Worm (Caenorhabditis elegans) whole organism, L1 larva: ENCODE data around the gene T23B12.11.
A peak's percentile ranks its signal among the peaks of the same experiment; 100 is the strongest.

Experiments
- C34B4.2 ChIP-seq: sonication (generic microtip); optimal IDR thresholded peaks from 2 replicates; lab custom pipeline; 2017; ENCODE audit warnings: mild to moderate bottlenecking, missing genetic modification characterization, missing compliant biosample characterization
- Y116A8C.19 ChIP-seq: sonication (generic microtip); optimal IDR thresholded peaks from 2 replicates; lab custom pipeline; 2016; ENCODE audit warnings: missing compliant biosample characterization, missing genetic modification characterization, borderline replicate concordance
- aha-1 ChIP-seq: fragments of 150-350 bp; optimal IDR thresholded peaks from 2 replicates; lab custom pipeline; 2014; ENCODE audit warnings: missing biosample characterization, missing genetic modification characterization
- ama-1 ChIP-seq: fragments of 150-350 bp; optimal IDR thresholded peaks from 2 replicates; lab custom pipeline; 2014
- blmp-1 ChIP-seq: fragments of 150-350 bp; optimal IDR thresholded peaks from 2 replicates; lab custom pipeline; 2014; ENCODE audit warnings: missing biosample characterization, missing genetic modification characterization
- ceh-63 ChIP-seq: fragments of 200-800 bp; sonication (Bioruptor generic); optimal IDR thresholded peaks from 2 replicates; lab custom pipeline; 2018; ENCODE audit warnings: mild to moderate bottlenecking, missing genetic modification characterization, missing compliant biosample characterization
- ceh-82 ChIP-seq, 3 experiments: fragments of 150-350 bp in 1 of 3; sonication (generic microtip) in 2 of 3; optimal IDR thresholded peaks; 2 replicates each; lab custom pipeline; 2014 to 2017; ENCODE audit warnings: missing biosample characterization in 3 of 3, missing genetic modification characterization in 3 of 3
- ceh-88 ChIP-seq: fragments of 200-800 bp; sonication (Bioruptor generic); IDR thresholded peaks from 2 replicates; pipeline ENCODE4 v1.3.6; 2022; ENCODE audit warnings: missing genetic modification characterization, missing compliant biosample characterization
- dpl-1 ChIP-seq, 3 experiments: fragments of 150-350 bp in 2 of 3; sonication (generic microtip) in 1 of 3; optimal IDR thresholded peaks; 2 replicates each; lab custom pipeline; 2014 to 2017; ENCODE audit warnings: missing biosample characterization in 3 of 3, missing genetic modification characterization in 3 of 3, missing genetic modification reagents in 3 of 3
- efl-1 ChIP-seq, 4 experiments: fragments of 150-350 bp; optimal IDR thresholded peaks in 3 of 4; peaks in 1 of 4; 1 replicate in 1 of 4; 2 replicates in 3 of 4; lab custom pipeline; 2014; ENCODE audit warnings: missing biosample characterization in 2 of 4, missing genetic modification characterization in 2 of 4, missing genetic modification reagents in 2 of 4
- egl-27 ChIP-seq, 2 experiments: fragments of 150-350 bp in 1 of 2; sonication (generic microtip); optimal IDR thresholded peaks; 3 replicates each; lab custom pipeline; 2017 to 2018; ENCODE audit warnings: missing biosample characterization in 2 of 2, missing genetic modification characterization in 2 of 2, missing genetic modification reagents in 2 of 2
- elt-2 ChIP-seq: sonication (generic microtip); optimal IDR thresholded peaks from 2 replicates; lab custom pipeline; 2016; ENCODE audit warnings: missing genetic modification characterization, mild to moderate bottlenecking, inconsistent platforms, missing compliant biosample characterization, missing genetic modification reagents
- elt-3 ChIP-seq, 6 experiments: fragments of 150-350 bp in 1 of 6; sonication (generic microtip); optimal IDR thresholded peaks; 2 replicates each; lab custom pipeline; 2017 to 2018; ENCODE audit warnings: missing biosample characterization in 6 of 6, missing genetic modification characterization in 6 of 6, inconsistent platforms in 1 of 6
- fkh-4 ChIP-seq: sonication (generic microtip); optimal IDR thresholded peaks from 2 replicates; lab custom pipeline; 2016; ENCODE audit warnings: missing compliant biosample characterization, missing genetic modification characterization, borderline replicate concordance
- grh-1 ChIP-seq: fragments of 200-800 bp; sonication (Bioruptor generic); IDR thresholded peaks from 2 replicates; pipeline ENCODE4 v1.3.6; 2022; ENCODE audit warnings: missing genetic modification reagents, missing genetic modification characterization, missing compliant biosample characterization
- hlh-4 ChIP-seq: sonication (generic microtip); optimal IDR thresholded peaks from 2 replicates; lab custom pipeline; 2016; ENCODE audit warnings: mild to moderate bottlenecking, missing genetic modification characterization, missing compliant biosample characterization
- hpl-2 ChIP-seq: fragments of 150-350 bp; optimal IDR thresholded peaks from 2 replicates; lab custom pipeline; 2014; ENCODE audit warnings: missing biosample characterization, missing genetic modification reagents, missing genetic modification characterization
- irx-1 ChIP-seq: sonication (generic microtip); optimal IDR thresholded peaks from 2 replicates; lab custom pipeline; 2016; ENCODE audit warnings: missing genetic modification characterization, missing compliant biosample characterization
- isw-1 ChIP-seq: fragments of 200-800 bp; sonication (Bioruptor generic); IDR thresholded peaks from 2 replicates; pipeline ENCODE4 v1.3.6; 2022; ENCODE audit warnings: missing genetic modification characterization, missing compliant biosample characterization
- lin-13 ChIP-seq: fragments of 150-350 bp; optimal IDR thresholded peaks from 2 replicates; lab custom pipeline; 2014; ENCODE audit warnings: missing biosample characterization, missing genetic modification reagents, missing genetic modification characterization
- lin-14 ChIP-seq: fragments of 200-800 bp; sonication (Bioruptor generic); optimal IDR thresholded peaks from 2 replicates; lab custom pipeline; 2018; ENCODE audit warnings: mild to moderate bottlenecking, missing genetic modification characterization, moderate library complexity, missing compliant biosample characterization
- lin-15B ChIP-seq: fragments of 150-350 bp; sonication (generic microtip); optimal IDR thresholded peaks from 3 replicates; lab custom pipeline; 2014; ENCODE audit warnings: missing biosample characterization, missing genetic modification characterization
- lsy-2 ChIP-seq, 2 experiments: fragments of 150-350 bp; optimal IDR thresholded peaks; 2 replicates each; lab custom pipeline; 2014; ENCODE audit warnings: missing biosample characterization in 2 of 2, missing genetic modification characterization in 2 of 2
- mab-9 ChIP-seq: fragments of 200-800 bp; sonication (Bioruptor generic); IDR thresholded peaks from 2 replicates; pipeline ENCODE4 v1.3.6; 2022; ENCODE audit warnings: missing genetic modification reagents, missing genetic modification characterization, missing compliant biosample characterization
- mdl-1 ChIP-seq, 2 experiments: fragments of 150-350 bp; optimal IDR thresholded peaks; 2 replicates each; lab custom pipeline; 2014 to 2017; ENCODE audit warnings: missing biosample characterization in 2 of 2, missing genetic modification characterization in 2 of 2, inconsistent platforms in 1 of 2
- mef-2 ChIP-seq: fragments of 150-350 bp; optimal IDR thresholded peaks from 2 replicates; lab custom pipeline; 2014; ENCODE audit warnings: missing biosample characterization, missing genetic modification characterization
- mep-1 ChIP-seq: fragments of 150-350 bp; optimal IDR thresholded peaks from 2 replicates; lab custom pipeline; 2014; ENCODE audit warnings: missing biosample characterization, missing genetic modification characterization
- nhr-11 ChIP-seq: fragments of 150-350 bp; optimal IDR thresholded peaks from 2 replicates; lab custom pipeline; 2014; ENCODE audit warnings: missing biosample characterization, missing genetic modification characterization
- nhr-12 ChIP-seq: sonication (generic microtip); optimal IDR thresholded peaks from 2 replicates; lab custom pipeline; 2017; ENCODE audit warnings: missing biosample characterization, missing genetic modification characterization
- nhr-19 ChIP-seq: fragments of 200-800 bp; sonication (Bioruptor generic); conservative IDR thresholded peaks from 2 replicates; pipeline ENCODE4 v1.3.6; 2022; ENCODE audit warnings: missing genetic modification characterization, missing compliant biosample characterization
- nhr-237 ChIP-seq: fragments of 150-350 bp; optimal IDR thresholded peaks from 2 replicates; lab custom pipeline; 2014; ENCODE audit warnings: missing biosample characterization, missing genetic modification characterization
- nhr-28 ChIP-seq: fragments of 150-350 bp; optimal IDR thresholded peaks from 2 replicates; lab custom pipeline; 2014; ENCODE audit warnings: missing biosample characterization, missing genetic modification characterization
- nhr-76 ChIP-seq: sonication (generic microtip); optimal IDR thresholded peaks from 2 replicates; lab custom pipeline; 2017; ENCODE audit warnings: missing biosample characterization, missing genetic modification characterization
- nhr-85 ChIP-seq: sonication (generic microtip); peaks from one replicate; lab custom pipeline; 2016; ENCODE audit warnings: missing genetic modification characterization, inconsistent platforms, missing compliant biosample characterization
- pax-3 ChIP-seq: fragments of 200-800 bp; sonication (Bioruptor generic); optimal IDR thresholded peaks from 2 replicates; lab custom pipeline; 2018; ENCODE audit warnings: mild to moderate bottlenecking, missing genetic modification characterization, moderate library complexity, missing compliant biosample characterization
- snu-23 ChIP-seq: sonication (generic microtip); optimal IDR thresholded peaks from 2 replicates; lab custom pipeline; 2016; ENCODE audit warnings: missing genetic modification characterization, missing compliant biosample characterization
- sox-4 ChIP-seq: sonication (generic microtip); optimal IDR thresholded peaks from 2 replicates; lab custom pipeline; 2016; ENCODE audit warnings: missing genetic modification characterization, missing compliant biosample characterization
- sptf-1 ChIP-seq: fragments of 150-350 bp; optimal IDR thresholded peaks from 2 replicates; lab custom pipeline; 2014; ENCODE audit warnings: missing biosample characterization, missing genetic modification characterization
- tbx-2 ChIP-seq: sonication (generic microtip); optimal IDR thresholded peaks from 2 replicates; lab custom pipeline; 2016; ENCODE audit warnings: missing genetic modification characterization, missing compliant biosample characterization
- unc-130 ChIP-seq: fragments of 150-350 bp; optimal IDR thresholded peaks from 2 replicates; lab custom pipeline; 2017; ENCODE audit warnings: missing biosample characterization, missing genetic modification characterization, inconsistent platforms
- unc-30 ChIP-seq: sonication (generic microtip); optimal IDR thresholded peaks from 2 replicates; lab custom pipeline; 2017; ENCODE audit warnings: missing biosample characterization, missing genetic modification characterization
- unc-86 ChIP-seq: sonication (generic microtip); optimal IDR thresholded peaks from 2 replicates; lab custom pipeline; 2016; ENCODE audit warnings: missing genetic modification characterization, missing compliant biosample characterization
- zip-4 ChIP-seq: fragments of 200-800 bp; sonication (Bioruptor generic); optimal IDR thresholded peaks from 2 replicates; lab custom pipeline; 2018; ENCODE audit warnings: mild to moderate bottlenecking, missing genetic modification characterization, moderate library complexity, missing compliant biosample characterization
- ztf-11 ChIP-seq, 2 experiments: sonication (generic microtip); optimal IDR thresholded peaks; 2 replicates each; lab custom pipeline; 2016 to 2017; ENCODE audit warnings: missing genetic modification characterization in 2 of 2, missing biosample characterization in 1 of 2, missing compliant biosample characterization in 1 of 2

Gene T23B12.11

ce11 chrV:8450690-8451089 is 4.5 kb upstream of the T23B12.11 start:
- TF ChIP-seq lin-14 (GFP tag; lab: Kevin White, UChicago): peak; percentile 46
- no peak for TF ChIP-seq lin-15B (tag; lab: Kevin White, UChicago)
- TF ChIP-seq mep-1: no peak
- TF ChIP-seq unc-130 (tag; lab: Kevin White, UChicago): no peak

- TF ChIP-seq elt-2 (tag; lab: Kevin White, UChicago): peak; percentile 25
- no peak for TF ChIP-seq unc-130 (tag; lab: Kevin White, UChicago)
These were observed 5.1 kb downstream of the T23B12.11 start, which contains the start of gene T23B12.6 for ce11 chrV:8460306-8460705. T23B12.6 (minus strand) TSS chrV:8460419.

ce11 chrV:8460800-8461199 is 5.6 kb downstream of the T23B12.11 start:
- no peak for TF ChIP-seq nhr-76 (tag; lab: Kevin White, UChicago)
- peak; percentile 53 for TF ChIP-seq lin-14 (GFP tag; lab: Kevin White, UChicago)
- no peak for TF ChIP-seq unc-86
- peak; percentile 53 for TF ChIP-seq nhr-85 (tag; lab: Kevin White, UChicago)
- no peak for TF ChIP-seq zip-4 (GFP tag; lab: Kevin White, UChicago)
- TF ChIP-seq lin-13 (GFP tag; lab: Kevin White, UChicago): no peak
- peak in 1 of 3 experiments; percentile 9 for TF ChIP-seq ceh-82 (tag; optimal IDR thresholded peaks at IDR 0.05; lab: Kevin White, UChicago)
- no peak for TF ChIP-seq hlh-4 (tag; lab: Kevin White, UChicago)
- TF ChIP-seq efl-1 (optimal IDR thresholded peaks at IDR 0.05; lab: Kevin White, UChicago): no peak
- TF ChIP-seq efl-1 (GFP tag; optimal IDR thresholded peaks at IDR 0.05 in 1 of 2; lab: Kevin White, UChicago): no peak
- peak; percentile 82 for TF ChIP-seq blmp-1 (tag; lab: Kevin White, UChicago)
- TF ChIP-seq sox-4 (tag; lab: Kevin White, UChicago): no peak
- peak in 1 of 2 experiments; percentile 29 for TF ChIP-seq lsy-2 (tag; optimal IDR thresholded peaks at IDR 0.05; lab: Kevin White, UChicago)
- peak; percentile 29 for TF ChIP-seq mep-1
- TF ChIP-seq, all 84 proteins: peak for 6

ce11 chrV:8462074-8462473 is 6.9 kb downstream of the T23B12.11 start, which contains the start of the genes dnj-22 and natc-1:
dnj-22 (minus strand) TSS chrV:8462120.
natc-1 (plus strand) TSS chrV:8462359.
- TF ChIP-seq ceh-63 (GFP tag; lab: Kevin White, UChicago) (no peak), hpl-2 (GFP tag; lab: Kevin White, UChicago) (peak; percentile 47), nhr-12 (no peak), mdl-1 (tag; optimal IDR thresholded peaks at IDR 0.05; lab: Kevin White, UChicago) (peak in 1 of 2 experiments; percentile 50), aha-1 (tag; lab: Kevin White, UChicago) (no peak), isw-1 (GFP tag; lab: Robert Waterston, UW) (peak; percentile 74), elt-2 (tag; lab: Kevin White, UChicago) (peak; percentile 44), nhr-19 (peak; percentile 82), nhr-76 (tag; lab: Kevin White, UChicago) (no peak), ztf-11 (tag; optimal IDR thresholded peaks at IDR 0.05; lab: Kevin White, UChicago) (peak in 1 of 2 experiments; percentile 7), elt-3 (tag; optimal IDR thresholded peaks at IDR 0.05; lab: Kevin White, UChicago) (peak in 2 of 6 experiments; percentile 82 to 88), nhr-28 (tag; lab: Kevin White, UChicago) (no peak), nhr-11 (tag; lab: Kevin White, UChicago) (peak; percentile 46), sptf-1 (tag; lab: Kevin White, UChicago) (no peak), tbx-2 (tag; lab: Kevin White, UChicago) (peak; percentile 80), nhr-85 (tag; lab: Kevin White, UChicago) (peak; percentile 79), dpl-1 (GFP tag; optimal IDR thresholded peaks at IDR 0.05; lab: Kevin White, UChicago) (peak; percentile 73 to 83 (median 79)), fkh-4 (tag; lab: Kevin White, UChicago) (no peak), blmp-1 (tag; lab: Kevin White, UChicago) (peak; percentile 81), nhr-237 (tag; lab: Kevin White, UChicago) (no peak), unc-30 (tag; lab: Kevin White, UChicago) (no peak), zip-4 (GFP tag; lab: Kevin White, UChicago) (peak; percentile 46), egl-27 (tag; optimal IDR thresholded peaks at IDR 0.05; lab: Kevin White, UChicago) (no peak), pax-3 (tag; lab: Kevin White, UChicago) (no peak), grh-1 (GFP tag; lab: Robert Waterston, UW) (0 out of 2 replicates have a peak, but pooled peaks have one; percentile 17), sox-4 (tag; lab: Kevin White, UChicago) (peak; percentile 57), ama-1 (lab: Kevin White, UChicago) (no peak), C34B4.2 (no peak), mef-2 (tag; lab: Kevin White, UChicago) (no peak), Y116A8C.19 (tag; lab: Kevin White, UChicago) (no peak), hlh-4 (tag; lab: Kevin White, UChicago) (no peak), snu-23 (GFP tag; lab: Kevin White, UChicago) (peak; percentile 94), mab-9 (GFP tag; lab: Robert Waterston, UW) (peak; percentile 36; the same call in 1 of the 2 replicates), irx-1 (peak; percentile 66), ceh-88 (GFP tag; lab: Robert Waterston, UW) (peak; percentile 58; the same call in 1 of the 2 replicates)
